Fruit fly (Drosophila melanogaster) S2 (cell line): ENCODE data around the gene Ir67b.

ENCODE experiments used
- CG8478 ChIP-seq: fragments of >200 bp; optimal IDR thresholded peaks from 2 replicates; lab custom pipeline; 2018
- CTCF ChIP-seq, 2 experiments: fragments of >200 bp; optimal IDR thresholded peaks; 2 replicates each; lab custom pipeline; 2018

DNA sequence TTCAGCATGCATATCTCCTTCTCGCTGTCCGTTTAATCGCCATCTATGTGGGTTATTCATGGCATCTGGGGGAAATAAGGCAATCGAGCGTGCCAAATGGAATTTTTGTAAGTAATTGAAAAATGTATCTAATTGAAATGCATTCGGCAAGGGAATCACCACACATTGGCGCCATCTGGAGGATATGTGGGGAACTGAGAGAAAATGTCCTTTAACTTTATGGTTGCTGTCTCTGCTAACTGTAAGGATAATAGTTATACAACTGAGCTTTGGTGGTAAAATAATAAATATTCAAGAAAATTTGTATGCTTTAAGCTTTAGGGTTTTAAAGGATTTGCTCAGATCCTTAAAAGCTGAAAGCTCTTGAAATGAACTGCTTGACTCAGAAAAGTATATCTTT, 4.5 kb downstream of the Ir67b start:
- TF ChIP-seq CTCF (optimal IDR thresholded peaks at IDR 0.05; lab: Kevin White, UChicago) (peak; percentile 87 to 90), CG8478 (lab: Kevin White, UChicago) (no peak)
